Fruit fly (Drosophila melanogaster): ENCODE data around the gene bcn92.

Gene bcn92

dm6 chrX:2141854-2142216, 7.6 kb downstream of the bcn92 start (continued):
- peak; percentile 29 for TF ChIP-seq achi (GFP tag; optimal IDR thresholded peaks at IDR 0.05)
- peak; percentile 41 for TF ChIP-seq Hr4 (GFP tag; optimal IDR thresholded peaks at IDR 0.05)
- no peak for TF ChIP-seq Eip93F (GFP tag; optimal IDR thresholded peaks at IDR 0.05)
- TF ChIP-seq CG15336 (GFP tag; IDR thresholded peaks at IDR 0.05) = peak; percentile 55
- TF ChIP-seq CG7368 (GFP tag; optimal IDR thresholded peaks at IDR 0.05) = peak; percentile 14
- TF ChIP-seq esn (GFP tag; optimal IDR thresholded peaks at IDR 0.05) = peak; percentile 42
- TF ChIP-seq OdsH (GFP tag; optimal IDR thresholded peaks at IDR 0.05) = peak; percentile 14
- no peak for TF ChIP-seq CG11902 (GFP tag; optimal IDR thresholded peaks at IDR 0.05)
- TF ChIP-seq CG6163 (GFP tag; IDR thresholded peaks at IDR 0.05) = peak; percentile 35; the same call in 1 of the 3 replicates
- no peak for TF ChIP-seq lz (GFP tag; optimal IDR thresholded peaks at IDR 0.05)
- peak; percentile 46 for TF ChIP-seq CG6854 (GFP tag; optimal IDR thresholded peaks at IDR 0.05)
- no peak for TF ChIP-seq Hr38 (GFP tag; optimal IDR thresholded peaks at IDR 0.05)
- TF ChIP-seq CG3919 (GFP tag; optimal IDR thresholded peaks at IDR 0.05) = peak; percentile 42
- TF ChIP-seq CG1621 (tag; optimal IDR thresholded peaks at IDR 0.05) = no peak

- TF ChIP-seq Blimp-1 (GFP tag; optimal IDR thresholded peaks at IDR 0.05) (no peak), CG3919 (GFP tag; optimal IDR thresholded peaks at IDR 0.05) (no peak), Eip78C (GFP tag) (peak; percentile 63), lz (GFP tag; optimal IDR thresholded peaks at IDR 0.05) (peak; percentile 21), CG6854 (GFP tag; optimal IDR thresholded peaks at IDR 0.05) (no peak), CG8632 (GFP tag; optimal IDR thresholded peaks at IDR 0.05) (no peak), vri (GFP tag; optimal IDR thresholded peaks at IDR 0.05) (peak; percentile 20), Met (GFP tag; optimal IDR thresholded peaks at IDR 0.05) (no peak), Eip75B (GFP tag; optimal IDR thresholded peaks at IDR 0.05) (peak; percentile 33), fd59A (GFP tag; optimal IDR thresholded peaks at IDR 0.05) (no peak), cyc (GFP tag; optimal IDR thresholded peaks at IDR 0.05) (no peak), Eip93F (GFP tag; optimal IDR thresholded peaks at IDR 0.05) (no peak), CG6163 (GFP tag; IDR thresholded peaks at IDR 0.05) (peak; percentile 45; the same call in 1 of the 3 replicates), fkh (GFP tag; optimal IDR thresholded peaks at IDR 0.05) (no peak), Sox15 (GFP tag; optimal IDR thresholded peaks at IDR 0.05) (no peak), Smox (GFP tag; optimal IDR thresholded peaks at IDR 0.05) (no peak), CG8119 (GFP tag; IDR thresholded peaks at IDR 0.05) (0 out of 3 replicates have a peak, but pooled peaks have one; percentile 23), eg (GFP tag; IDR thresholded peaks at IDR 0.05) (peak; percentile 53; the same call in 1 of the 3 replicates), achi (GFP tag; optimal IDR thresholded peaks at IDR 0.05) (no peak), CG16779 (tag; optimal IDR thresholded peaks at IDR 0.05) (no peak), CG6808 (GFP tag; optimal IDR thresholded peaks at IDR 0.05) (no peak), net (GFP tag; optimal IDR thresholded peaks at IDR 0.05) (peak; percentile 2), CG6792 (GFP tag; optimal IDR thresholded peaks at IDR 0.05) (no peak), Lpt (GFP tag; optimal IDR thresholded peaks at IDR 0.05) (no peak), fd85E (GFP tag; optimal IDR thresholded peaks at IDR 0.05) (no peak), Ets96B (tag; optimal IDR thresholded peaks at IDR 0.05) (no peak), Gug (GFP tag; IDR thresholded peaks at IDR 0.05) (no peak), CG9139 (GFP tag; optimal IDR thresholded peaks at IDR 0.05) (no peak), pdm3 (GFP tag; optimal IDR thresholded peaks at IDR 0.05) (peak; percentile 13), CG11762 (GFP tag; optimal IDR thresholded peaks at IDR 0.05; ENCODE audit: insufficient read depth) (no peak), CG10631 (GFP tag; optimal IDR thresholded peaks at IDR 0.05) (no peak), CG3032 (tag; optimal IDR thresholded peaks at IDR 0.05) (no peak), CG1621 (tag; optimal IDR thresholded peaks at IDR 0.05) (no peak), ss (GFP tag; optimal IDR thresholded peaks at IDR 0.05) (no peak), Hr4 (GFP tag; optimal IDR thresholded peaks at IDR 0.05) (peak; percentile 26), CG15336 (GFP tag; IDR thresholded peaks at IDR 0.05) (peak; percentile 63), salr (GFP tag; optimal IDR thresholded peaks at IDR 0.05) (no peak), Ets21C (GFP tag; optimal IDR thresholded peaks at IDR 0.05) (no peak), dsx (GFP tag; optimal IDR thresholded peaks at IDR 0.05; ENCODE audit: poor library complexity, severe bottlenecking) (peak; percentile 28), CG34406 (GFP tag; optimal IDR thresholded peaks at IDR 0.05) (no peak), Hr38 (GFP tag; optimal IDR thresholded peaks at IDR 0.05) (no peak), svp (GFP tag) (no peak), CG31627 (GFP tag; optimal IDR thresholded peaks at IDR 0.05) (peak; percentile 20), acj6 (GFP tag; optimal IDR thresholded peaks at IDR 0.05) (peak; percentile 37)
Measured at dm6 chrX:2141159-2141853, 8.1 kb downstream of the bcn92 start, which contains the start of gene D2hgdh. TSS of gene D2hgdh (plus strand) at chrX:2141489.

Measured in whole organism, prepupa.